Worm (Caenorhabditis elegans) whole organism, mixed stage, embryonic: Measurements from ENCODE around the gene F42F12.11.
A peak's percentile ranks its signal among the peaks of the same experiment; 100 is the strongest.

Experiments
- M03D4.4 ChIP-seq: sonication (generic microtip); optimal IDR thresholded peaks from 2 replicates; lab custom pipeline; 2017; ENCODE audit warnings: mild to moderate bottlenecking, missing genetic modification characterization, missing compliant biosample characterization
- bed-3 ChIP-seq: fragments of 200-800 bp; sonication (Bioruptor generic); optimal IDR thresholded peaks from 3 replicates; lab custom pipeline; 2018; ENCODE audit warnings: mild to moderate bottlenecking, missing genetic modification characterization, moderate library complexity, missing compliant biosample characterization
- blmp-1 ChIP-seq: fragments of 150-350 bp; optimal IDR thresholded peaks from 2 replicates; lab custom pipeline; 2014; ENCODE audit warnings: missing biosample characterization, missing genetic modification characterization
- ceh-39 ChIP-seq: fragments of 150-350 bp; optimal IDR thresholded peaks from 2 replicates; lab custom pipeline; 2014; ENCODE audit warnings: missing biosample characterization, missing genetic modification characterization
- ceh-83 ChIP-seq: fragments of 200-800 bp; sonication (Bioruptor generic); optimal IDR thresholded peaks from 2 replicates; lab custom pipeline; 2018; ENCODE audit warnings: mild to moderate bottlenecking, missing genetic modification characterization, missing compliant biosample characterization
- ces-1 ChIP-seq: fragments of 150-350 bp; optimal IDR thresholded peaks from 2 replicates; lab custom pipeline; 2014; ENCODE audit warnings: missing biosample characterization, missing genetic modification reagents, missing genetic modification characterization
- cnd-1 ChIP-seq: fragments of 200-800 bp; sonication (Bioruptor generic); optimal IDR thresholded peaks from 2 replicates; lab custom pipeline; 2018; ENCODE audit warnings: mild to moderate bottlenecking, missing genetic modification characterization, missing compliant biosample characterization
- drap-1 ChIP-seq: fragments of 200-800 bp; sonication (Bioruptor generic); optimal IDR thresholded peaks from 3 replicates; lab custom pipeline; 2018; ENCODE audit warnings: mild to moderate bottlenecking, missing genetic modification characterization, missing compliant biosample characterization
- elt-1 ChIP-seq: sonication (generic microtip); optimal IDR thresholded peaks from 2 replicates; lab custom pipeline; 2017; ENCODE audit warnings: missing genetic modification characterization, mild to moderate bottlenecking, missing compliant biosample characterization, antibody characterized with exemption, moderate library complexity, borderline replicate concordance; ENCODE audit not compliant: insufficient read depth
- flh-1 ChIP-seq: fragments of 200-800 bp; sonication (Bioruptor generic); optimal IDR thresholded peaks from 2 replicates; lab custom pipeline; 2018; ENCODE audit warnings: mild to moderate bottlenecking, missing genetic modification characterization, moderate library complexity, missing compliant biosample characterization
- ham-2 ChIP-seq: fragments of 200-800 bp; sonication (Bioruptor generic); optimal IDR thresholded peaks from 2 replicates; lab custom pipeline; 2018; ENCODE audit warnings: mild to moderate bottlenecking, missing genetic modification characterization, missing compliant biosample characterization
- hlh-1 ChIP-seq: fragments of 150-350 bp; optimal IDR thresholded peaks from 2 replicates; lab custom pipeline; 2014; ENCODE audit warnings: missing biosample characterization, missing genetic modification reagents, missing genetic modification characterization
- lin-13 ChIP-seq: fragments of 150-350 bp; optimal IDR thresholded peaks from 2 replicates; lab custom pipeline; 2014; ENCODE audit warnings: missing biosample characterization, missing genetic modification characterization
- lin-32 ChIP-seq: fragments of 200-800 bp; sonication (Bioruptor generic); optimal IDR thresholded peaks from 2 replicates; lab custom pipeline; 2018; ENCODE audit warnings: mild to moderate bottlenecking, missing genetic modification characterization, missing compliant biosample characterization
- lsy-2 ChIP-seq: fragments of 150-350 bp; optimal IDR thresholded peaks from 2 replicates; lab custom pipeline; 2014; ENCODE audit warnings: missing biosample characterization, missing genetic modification characterization
- mab-5 ChIP-seq: fragments of 150-350 bp; optimal IDR thresholded peaks from 2 replicates; lab custom pipeline; 2014; ENCODE audit warnings: missing biosample characterization, missing genetic modification characterization
- mep-1 ChIP-seq: fragments of 150-350 bp; optimal IDR thresholded peaks from 2 replicates; lab custom pipeline; 2017; ENCODE audit warnings: missing biosample characterization, missing genetic modification reagents, missing genetic modification characterization, inconsistent platforms
- mls-2 ChIP-seq: sonication (generic microtip); optimal IDR thresholded peaks from 2 replicates; lab custom pipeline; 2016; ENCODE audit warnings: mild to moderate bottlenecking, missing genetic modification characterization, moderate library complexity, missing compliant biosample characterization
- nhr-12 ChIP-seq: fragments of 150-350 bp; optimal IDR thresholded peaks from 2 replicates; lab custom pipeline; 2014; ENCODE audit warnings: missing biosample characterization, missing genetic modification characterization
- nhr-237 ChIP-seq: fragments of 150-350 bp; optimal IDR thresholded peaks from 2 replicates; lab custom pipeline; 2014; ENCODE audit warnings: missing biosample characterization, missing genetic modification characterization
- nhr-76 ChIP-seq: sonication (generic microtip); optimal IDR thresholded peaks from 2 replicates; lab custom pipeline; 2017; ENCODE audit warnings: missing biosample characterization, missing genetic modification characterization
- sem-2 ChIP-seq: fragments of 200-800 bp; sonication (Bioruptor generic); optimal IDR thresholded peaks from 2 replicates; lab custom pipeline; 2018; ENCODE audit warnings: mild to moderate bottlenecking, missing genetic modification characterization, missing compliant biosample characterization
- snpc-4 ChIP-seq: fragments of 150-350 bp; optimal IDR thresholded peaks from 2 replicates; lab custom pipeline; 2014; ENCODE audit warnings: missing biosample characterization, missing genetic modification characterization
- tbx-8 ChIP-seq: fragments of 200-800 bp; sonication (Bioruptor generic); optimal IDR thresholded peaks from 2 replicates; lab custom pipeline; 2018; ENCODE audit warnings: mild to moderate bottlenecking, missing genetic modification characterization, moderate library complexity, missing compliant biosample characterization
- unc-120 ChIP-seq: sonication (generic microtip); optimal IDR thresholded peaks from 2 replicates; lab custom pipeline; 2017; ENCODE audit warnings: missing genetic modification characterization, missing compliant biosample characterization; ENCODE audit not compliant: poor library complexity, severe bottlenecking
- unc-39 ChIP-seq: fragments of 150-350 bp; optimal IDR thresholded peaks from 2 replicates; lab custom pipeline; 2014; ENCODE audit warnings: missing biosample characterization, missing genetic modification characterization
- unc-62 ChIP-seq: fragments of 150-350 bp; optimal IDR thresholded peaks from 2 replicates; lab custom pipeline; 2014; ENCODE audit warnings: missing biosample characterization, missing genetic modification reagents, missing genetic modification characterization

The F42F12.11 gene

DNA sequence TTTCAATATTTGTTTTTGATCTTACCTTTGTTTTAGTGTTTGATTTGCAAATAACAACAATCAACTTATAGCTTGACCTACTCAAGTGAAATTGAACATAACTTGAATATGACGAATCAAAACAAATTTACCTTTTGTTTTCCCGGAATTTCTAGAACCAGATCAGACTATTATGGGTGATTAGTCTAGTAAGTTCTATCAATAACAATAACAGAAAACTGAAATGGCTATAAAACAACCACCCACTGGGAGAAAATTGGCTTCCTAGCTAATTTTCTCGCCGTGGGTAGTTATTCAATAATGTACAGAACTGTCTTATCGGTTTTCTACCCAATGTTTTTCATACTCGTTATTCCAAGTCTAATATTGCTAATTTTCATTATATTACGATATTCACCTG, 18.2 kb upstream of the F42F12.11 start, which contains the start of gene srd-45:
srd-45 (plus strand) TSS at position 301 of the 400 bp plus-strand sequence.
- TF ChIP-seq ceh-39 (no peak), ceh-83 (GFP tag; lab: Kevin White, UChicago) (no peak), mep-1 (no peak), mab-5 (tag; lab: Kevin White, UChicago) (no peak), drap-1 (GFP tag; lab: Kevin White, UChicago) (no peak), flh-1 (GFP tag; lab: Kevin White, UChicago) (no peak), hlh-1 (no peak), sem-2 (no peak)

DNA sequence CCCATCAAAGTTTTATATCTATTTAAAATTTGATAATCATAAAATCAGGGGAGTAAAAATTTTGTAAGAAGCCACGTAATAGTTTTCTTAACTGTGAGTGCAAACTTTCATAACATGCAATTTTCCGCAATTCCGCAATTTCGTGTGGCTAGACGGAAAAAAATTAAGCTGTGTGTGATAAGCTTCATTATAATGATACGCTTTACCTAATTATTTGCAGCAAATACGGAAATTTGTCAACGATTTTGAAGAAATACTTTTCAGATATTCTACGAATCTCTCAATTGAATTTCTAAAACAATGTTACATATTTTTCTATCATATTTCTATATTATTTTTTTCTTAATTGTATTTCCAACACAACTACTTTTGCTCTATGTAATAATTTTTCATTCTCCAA, 15.0 kb upstream of the F42F12.11 start, which contains the start of gene srd-46:
srd-46 (plus strand) TSS at position 301 of the 400 bp plus-strand sequence.
- TF ChIP-seq elt-1 (tag; lab: Kevin White, UChicago) (no peak), nhr-237 (tag; lab: Kevin White, UChicago) (no peak), lin-32 (GFP tag; lab: Kevin White, UChicago) (no peak), sem-2 (no peak), mab-5 (tag; lab: Kevin White, UChicago) (no peak), bed-3 (GFP tag; lab: Kevin White, UChicago) (no peak), tbx-8 (GFP tag; lab: Kevin White, UChicago) (no peak), ham-2 (GFP tag; lab: Kevin White, UChicago) (no peak), drap-1 (GFP tag; lab: Kevin White, UChicago) (no peak), nhr-12 (no peak), lsy-2 (tag; lab: Kevin White, UChicago) (no peak)

DNA sequence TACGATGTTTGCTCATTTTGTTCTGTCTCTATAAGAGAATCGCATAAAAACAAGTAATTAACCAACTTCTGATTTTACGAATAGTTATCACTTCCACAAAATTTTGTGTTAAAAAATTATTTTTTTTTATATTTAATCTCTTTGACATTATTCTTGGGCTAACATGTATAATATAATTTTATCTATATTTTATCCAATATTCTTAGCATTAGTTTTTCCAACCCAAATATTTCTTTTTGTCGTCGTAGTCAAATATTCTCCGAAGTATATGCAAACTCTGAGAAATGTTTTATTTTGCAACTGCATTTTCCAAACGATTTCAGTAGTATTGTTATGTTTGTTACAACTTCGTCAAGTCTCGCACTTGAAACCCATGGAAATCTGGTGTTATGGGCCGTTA, 13.3 kb upstream of the F42F12.11 start, which contains the start of gene srd-47:
srd-47 (plus strand) TSS at position 164 of the 400 bp plus-strand sequence.
- TF ChIP-seq mab-5 (tag; lab: Kevin White, UChicago), result no peak
- no peak for TF ChIP-seq nhr-76 (tag; lab: Kevin White, UChicago)
- TF ChIP-seq unc-39 (tag; lab: Kevin White, UChicago), result no peak
- TF ChIP-seq tbx-8 (GFP tag; lab: Kevin White, UChicago), result no peak
- TF ChIP-seq lin-13 (tag; lab: Kevin White, UChicago), result no peak
- no peak for TF ChIP-seq lin-32 (GFP tag; lab: Kevin White, UChicago)

DNA sequence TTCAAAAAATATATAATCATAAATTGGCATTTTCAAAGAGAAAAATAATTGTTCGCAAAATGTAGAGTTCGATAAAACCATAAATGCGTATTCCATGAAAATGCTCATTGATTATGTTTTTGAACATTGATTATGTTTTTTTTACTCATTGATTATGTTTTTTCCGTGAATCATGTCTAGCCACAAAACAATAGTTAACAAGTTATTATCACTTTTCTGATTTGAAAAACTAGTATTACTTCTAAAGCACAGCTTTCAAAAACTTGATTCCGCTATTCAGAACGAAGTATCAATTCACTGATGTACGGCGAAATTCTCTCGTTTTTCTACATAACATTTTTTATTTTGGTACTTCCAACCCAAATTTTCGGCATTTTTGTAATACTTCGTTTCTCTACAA, 11.0 kb upstream of the F42F12.11 start, which contains the start of gene srd-48:
srd-48 (plus strand) TSS at position 301 of the 400 bp plus-strand sequence.
- no peak for TF ChIP-seq drap-1 (GFP tag; lab: Kevin White, UChicago)

DNA sequence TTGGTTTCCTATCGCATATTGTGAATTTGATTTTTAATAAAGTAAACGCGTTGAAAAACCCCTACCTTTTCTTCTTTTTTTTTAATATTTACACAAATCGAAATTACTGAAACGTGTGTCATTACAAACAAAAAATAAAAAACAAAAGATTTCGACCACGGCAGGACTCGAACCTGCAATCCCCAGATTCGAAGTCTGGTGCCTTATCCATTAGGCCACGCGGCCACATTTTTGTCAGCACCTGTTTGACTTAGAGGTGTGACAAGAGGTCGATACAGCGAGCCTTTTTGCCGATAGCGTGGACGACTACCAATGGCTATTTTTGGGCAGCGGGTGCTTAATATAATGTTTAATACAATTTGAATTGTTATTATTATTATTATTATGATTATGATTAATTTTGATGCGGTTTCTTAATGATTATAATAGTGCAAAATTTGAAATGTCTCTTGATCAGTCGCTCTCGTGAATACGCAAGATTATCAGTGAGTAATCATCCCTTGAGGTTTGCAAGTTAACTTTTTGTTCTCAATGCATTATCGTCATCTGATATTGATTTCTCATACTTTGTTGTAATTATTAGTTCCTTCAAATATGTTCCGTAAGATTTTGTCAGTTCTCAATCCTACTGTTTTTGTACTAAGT, 8.9 kb upstream of the F42F12.11 start, which contains the start of gene srd-44:
srd-44 (plus strand) TSS at position 595 of the 645 bp plus-strand sequence.
- TF ChIP-seq ces-1 (GFP tag; lab: Kevin White, UChicago), result no peak
- no peak for TF ChIP-seq drap-1 (GFP tag; lab: Kevin White, UChicago)
- no peak for TF ChIP-seq mab-5 (tag; lab: Kevin White, UChicago)
- TF ChIP-seq lin-32 (GFP tag; lab: Kevin White, UChicago), result no peak
- TF ChIP-seq ceh-83 (GFP tag; lab: Kevin White, UChicago), result peak; percentile 72
- no peak for TF ChIP-seq mep-1
- no peak for TF ChIP-seq ceh-39
- TF ChIP-seq M03D4.4 (tag; lab: Kevin White, UChicago), result peak; percentile 49
- no peak for TF ChIP-seq unc-120 (tag; lab: Kevin White, UChicago)
- peak; percentile 58 for TF ChIP-seq sem-2
- peak; percentile 26 for TF ChIP-seq cnd-1 (tag; lab: Kevin White, UChicago)
- TF ChIP-seq, all 35 proteins: peak for 4

DNA sequence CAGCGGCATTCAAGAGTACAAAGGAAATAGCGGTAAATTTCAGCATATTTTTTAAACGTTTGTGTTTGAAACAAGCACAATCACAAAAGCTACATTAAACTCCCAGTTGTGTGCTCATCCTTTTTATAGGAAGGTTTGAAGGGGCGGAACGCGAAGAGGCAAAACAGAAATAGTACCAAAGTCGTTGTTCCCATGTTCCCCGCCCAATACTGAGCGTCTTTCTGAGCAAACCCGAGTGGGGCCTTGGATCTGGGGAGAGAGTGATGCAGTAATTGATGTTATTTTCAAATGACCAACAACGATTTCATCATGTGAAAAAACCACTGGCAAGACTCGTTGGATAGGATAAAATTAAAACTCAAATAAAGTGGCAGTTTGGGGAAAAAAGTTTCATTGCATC, 5.5 kb upstream of the F42F12.11 start, which contains the start of gene zig-2:
zig-2 (minus strand) TSS at position 101 of the 400 bp plus-strand sequence.
- TF ChIP-seq blmp-1, result no peak

DNA sequence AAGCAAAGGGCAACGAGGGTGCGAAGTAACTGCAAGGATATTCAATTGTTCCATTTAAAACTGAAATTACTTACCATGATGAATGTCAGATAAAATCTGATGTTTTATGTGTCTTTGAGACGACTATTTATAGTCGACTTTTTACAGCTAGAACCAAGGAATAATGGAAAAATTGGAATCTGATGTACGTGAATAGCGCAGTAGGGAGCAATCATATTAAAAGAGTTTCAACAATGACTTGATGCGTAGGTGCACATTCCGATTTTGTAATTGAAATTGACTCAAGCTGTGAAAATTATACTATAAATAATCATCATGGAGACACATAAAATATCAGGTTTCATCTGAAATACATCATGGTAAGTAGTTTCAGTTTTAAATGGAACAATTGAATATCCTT, 3.5 kb upstream of the F42F12.11 start, which contains the start of the genes nspc-9 and nspc-10:
nspc-9 (minus strand) TSS at position 101 of the 400 bp plus-strand sequence.
nspc-10 (plus strand) TSS at position 331 of the 400 bp plus-strand sequence.
- TF ChIP-seq unc-62 (GFP tag; lab: Kevin White, UChicago), result no peak
- TF ChIP-seq tbx-8 (GFP tag; lab: Kevin White, UChicago), result no peak
- no peak for TF ChIP-seq ceh-83 (GFP tag; lab: Kevin White, UChicago)
- no peak for TF ChIP-seq M03D4.4 (tag; lab: Kevin White, UChicago)
- no peak for TF ChIP-seq nhr-12
- no peak for TF ChIP-seq snpc-4 (tag; lab: Kevin White, UChicago)
- no peak for TF ChIP-seq unc-39 (tag; lab: Kevin White, UChicago)
- TF ChIP-seq ceh-39, result no peak
- TF ChIP-seq lsy-2 (tag; lab: Kevin White, UChicago), result no peak
- no peak for TF ChIP-seq blmp-1
- no peak for TF ChIP-seq mls-2
